Fruit fly (Drosophila melanogaster) whole organism, embryonic: ENCODE measurements around the gene CG4465.

ENCODE experiments used
- Asciz ChIP-seq: fragments of 200-800 bp; sonication (Bioruptor generic); optimal IDR thresholded peaks from 2 replicates; lab custom pipeline; 2017; ENCODE audit warnings: missing biosample characterization, mild to moderate bottlenecking, missing genetic modification characterization, missing genetic modification reagents
- Atf3 ChIP-seq: fragments of 200-800 bp; sonication (Bioruptor generic); optimal IDR thresholded peaks from 3 replicates; lab custom pipeline; 2016; ENCODE audit warnings: missing biosample characterization, missing genetic modification characterization
- CG10147 ChIP-seq: fragments of 200-800 bp; sonication (Bioruptor generic); optimal IDR thresholded peaks from 2 replicates; lab custom pipeline; 2019; ENCODE audit warnings: missing biosample characterization, mild to moderate bottlenecking, missing genetic modification characterization, moderate library complexity
- CG11398 ChIP-seq: fragments of 200-800 bp; sonication (Bioruptor generic); optimal IDR thresholded peaks from 2 replicates; lab custom pipeline; 2016; ENCODE audit warnings: missing biosample characterization, missing genetic modification characterization
- CG11696 ChIP-seq: fragments of 200-800 bp; sonication (Bioruptor generic); IDR thresholded peaks from 2 replicates; pipeline ENCODE4 v1.3.6; 2022; ENCODE audit warnings: missing biosample characterization, missing genetic modification characterization
- CG11723 ChIP-seq: fragments of 200-800 bp; sonication (Bioruptor generic); optimal IDR thresholded peaks from 2 replicates; lab custom pipeline; 2017; ENCODE audit warnings: missing biosample characterization, mild to moderate bottlenecking, missing genetic modification characterization
- CG12744 ChIP-seq: fragments of 200-800 bp; sonication (Bioruptor generic); optimal IDR thresholded peaks from 2 replicates; lab custom pipeline; 2016; ENCODE audit warnings: missing biosample characterization, missing genetic modification characterization
- CG13775 ChIP-seq: fragments of 200-800 bp; sonication (Bioruptor generic); optimal IDR thresholded peaks from 3 replicates; lab custom pipeline; 2017; ENCODE audit warnings: missing biosample characterization, mild to moderate bottlenecking, missing genetic modification characterization
- CG15011 ChIP-seq: fragments of 200-800 bp; sonication (Bioruptor generic); optimal IDR thresholded peaks from 3 replicates; lab custom pipeline; 2018; ENCODE audit warnings: missing biosample characterization, mild to moderate bottlenecking, missing genetic modification characterization
- CG15601 ChIP-seq: fragments of 200-800 bp; sonication (Bioruptor generic); optimal IDR thresholded peaks from 3 replicates; lab custom pipeline; 2019; ENCODE audit warnings: missing biosample characterization, mild to moderate bottlenecking, missing genetic modification characterization, moderate library complexity
- CG16779 ChIP-seq: fragments of 200-800 bp; sonication (Bioruptor generic); IDR thresholded peaks from 2 replicates; pipeline ENCODE4 v1.3.6; 2022; ENCODE audit warnings: missing biosample characterization, missing genetic modification characterization
- CG17361 ChIP-seq: fragments of 200-800 bp; sonication (Bioruptor generic); IDR thresholded peaks from 3 replicates; pipeline ENCODE4 v1.3.6; 2022; ENCODE audit warnings: missing biosample characterization, missing genetic modification characterization
- CG17912 ChIP-seq: fragments of 200-800 bp; sonication (Bioruptor generic); optimal IDR thresholded peaks from 2 replicates; lab custom pipeline; 2018; ENCODE audit warnings: missing biosample characterization, mild to moderate bottlenecking, missing genetic modification characterization
- CG18011 ChIP-seq: fragments of 200-800 bp; sonication (Bioruptor generic); optimal IDR thresholded peaks from 2 replicates; lab custom pipeline; 2017; ENCODE audit warnings: missing biosample characterization, missing genetic modification characterization, mild to moderate bottlenecking, moderate library complexity, missing genotype
- CG2202 ChIP-seq: fragments of 200-800 bp; sonication (Bioruptor generic); optimal IDR thresholded peaks from 2 replicates; lab custom pipeline; 2018; ENCODE audit warnings: missing biosample characterization, mild to moderate bottlenecking, missing genetic modification characterization
- CG3065 ChIP-seq: fragments of 200-800 bp; sonication (Bioruptor generic); optimal IDR thresholded peaks from 2 replicates; lab custom pipeline; 2016; ENCODE audit warnings: missing biosample characterization, missing genetic modification characterization
- CG31388 ChIP-seq: fragments of 200-800 bp; sonication (Bioruptor generic); optimal IDR thresholded peaks from 2 replicates; lab custom pipeline; 2016; ENCODE audit warnings: missing biosample characterization, missing genetic modification characterization
- CG4617 ChIP-seq: fragments of 200-800 bp; sonication (Bioruptor generic); optimal IDR thresholded peaks from 3 replicates; lab custom pipeline; 2016; ENCODE audit warnings: missing biosample characterization, missing genetic modification characterization, borderline replicate concordance
- CG4707 ChIP-seq: fragments of 200-800 bp; sonication (Bioruptor generic); optimal IDR thresholded peaks from 2 replicates; lab custom pipeline; 2018; ENCODE audit warnings: missing biosample characterization, mild to moderate bottlenecking, missing genetic modification characterization, moderate library complexity
- CG6765 ChIP-seq: fragments of 200-800 bp; sonication (Bioruptor generic); optimal IDR thresholded peaks from 3 replicates; lab custom pipeline; 2017; ENCODE audit warnings: missing biosample characterization, mild to moderate bottlenecking, missing genetic modification characterization
- CG8281 ChIP-seq: fragments of 200-800 bp; sonication (Bioruptor generic); optimal IDR thresholded peaks from 2 replicates; lab custom pipeline; 2018; ENCODE audit warnings: missing biosample characterization, mild to moderate bottlenecking, missing genetic modification characterization, moderate library complexity
- CG8388 ChIP-seq: fragments of 200-800 bp; sonication (Bioruptor generic); optimal IDR thresholded peaks from 2 replicates; lab custom pipeline; 2019; ENCODE audit warnings: missing biosample characterization, mild to moderate bottlenecking, missing genetic modification characterization, moderate library complexity
- CG9817 ChIP-seq: fragments of 200-800 bp; sonication (Bioruptor generic); optimal IDR thresholded peaks from 2 replicates; lab custom pipeline; 2018; ENCODE audit warnings: missing biosample characterization, mild to moderate bottlenecking, missing genetic modification characterization, moderate library complexity
- E2f1 ChIP-seq: fragments of 200-800 bp; sonication (Bioruptor generic); IDR thresholded peaks from 2 replicates; pipeline ENCODE4 v1.3.6; 2022; ENCODE audit warnings: missing biosample characterization, missing genetic modification characterization
- Fer2 ChIP-seq: fragments of 200-800 bp; sonication (Bioruptor generic); optimal IDR thresholded peaks from 2 replicates; lab custom pipeline; 2018; ENCODE audit warnings: missing biosample characterization, mild to moderate bottlenecking, missing genetic modification characterization, moderate library complexity
- H15 ChIP-seq: fragments of 200-800 bp; sonication (Bioruptor generic); IDR thresholded peaks from 3 replicates; pipeline ENCODE4 v1.3.6; 2022; ENCODE audit warnings: missing biosample characterization, missing genetic modification characterization
- H2.0 ChIP-seq: fragments of 200-800 bp; sonication (Bioruptor generic); IDR thresholded peaks from 2 replicates; pipeline ENCODE4 v1.3.6; 2022; ENCODE audit warnings: missing biosample characterization, missing genetic modification characterization
- HHEX ChIP-seq: fragments of 200-800 bp; sonication (Bioruptor generic); optimal IDR thresholded peaks from 3 replicates; lab custom pipeline; 2017; ENCODE audit warnings: missing biosample characterization, mild to moderate bottlenecking, missing genetic modification characterization, missing genetic modification reagents
- PHDP ChIP-seq: fragments of 200-800 bp; sonication (Bioruptor generic); optimal IDR thresholded peaks from 3 replicates; lab custom pipeline; 2018; ENCODE audit warnings: missing biosample characterization, mild to moderate bottlenecking, missing genetic modification characterization, moderate library complexity
- Pdp1 ChIP-seq, 2 experiments: fragments of 200-800 bp; sonication (Bioruptor generic); optimal IDR thresholded peaks; 3 replicates each; lab custom pipeline; 2016; ENCODE audit warnings: missing biosample characterization in 2 of 2, missing genetic modification characterization in 2 of 2, mild to moderate bottlenecking in 1 of 2, moderate library complexity in 1 of 2
- Rfx ChIP-seq: fragments of 200-800 bp; sonication (Bioruptor generic); IDR thresholded peaks from 2 replicates; pipeline ENCODE4 v1.3.6; 2022; ENCODE audit warnings: missing biosample characterization, missing genetic modification characterization
- Sox102F ChIP-seq: fragments of 200-800 bp; sonication (Bioruptor generic); optimal IDR thresholded peaks from 2 replicates; lab custom pipeline; 2018; ENCODE audit warnings: missing biosample characterization, mild to moderate bottlenecking, missing genetic modification characterization, moderate library complexity
- Spps ChIP-seq: fragments of 200-800 bp; sonication (Bioruptor generic); optimal IDR thresholded peaks from 2 replicates; lab custom pipeline; 2018; ENCODE audit warnings: missing biosample characterization, mild to moderate bottlenecking, missing genetic modification characterization
- Trl ChIP-seq, 3 experiments: fragments of >200 bp in 2 of 3; fragments of 200-800 bp in 1 of 3; sonication (Bioruptor generic) in 1 of 3; optimal IDR thresholded peaks; 2 replicates in 1 of 3; 3 replicates in 2 of 3; lab custom pipeline; 2016 to 2017; ENCODE audit warnings: missing biosample characterization in 1 of 3, missing genetic modification characterization in 1 of 3
- abd-A ChIP-seq: fragments of 200-800 bp; sonication (Bioruptor generic); optimal IDR thresholded peaks from 3 replicates; lab custom pipeline; 2019; ENCODE audit warnings: missing biosample characterization, mild to moderate bottlenecking, missing genetic modification characterization, moderate library complexity
- bcd ChIP-seq: fragments of 200-800 bp; sonication (Bioruptor generic); optimal IDR thresholded peaks from 2 replicates; lab custom pipeline; 2017; ENCODE audit warnings: missing biosample characterization, mild to moderate bottlenecking, missing genetic modification characterization
- br ChIP-seq: fragments of >200 bp; optimal IDR thresholded peaks from 2 replicates; lab custom pipeline; 2017
- cg ChIP-seq: fragments of 200-800 bp; sonication (Bioruptor generic); optimal IDR thresholded peaks from 3 replicates; lab custom pipeline; 2019; ENCODE audit warnings: missing biosample characterization, mild to moderate bottlenecking, missing genetic modification characterization, moderate library complexity
- crc ChIP-seq: fragments of 200-800 bp; sonication (Bioruptor generic); optimal IDR thresholded peaks from 2 replicates; lab custom pipeline; 2016; ENCODE audit warnings: missing biosample characterization, missing genetic modification characterization
- dati ChIP-seq: fragments of 200-800 bp; sonication (Bioruptor generic); IDR thresholded peaks from 2 replicates; pipeline ENCODE4 v1.3.6; 2022; ENCODE audit warnings: missing biosample characterization, missing genetic modification characterization
- dmrt11E ChIP-seq: fragments of 200-800 bp; sonication (Bioruptor generic); optimal IDR thresholded peaks from 3 replicates; lab custom pipeline; 2018; ENCODE audit warnings: missing biosample characterization, mild to moderate bottlenecking, missing genetic modification characterization, moderate library complexity
- emc ChIP-seq: fragments of 200-800 bp; sonication (Bioruptor generic); optimal IDR thresholded peaks from 2 replicates; lab custom pipeline; 2016; ENCODE audit warnings: missing biosample characterization, missing genetic modification characterization
- fd64A ChIP-seq: fragments of 200-800 bp; sonication (Bioruptor generic); optimal IDR thresholded peaks from 3 replicates; lab custom pipeline; 2018; ENCODE audit warnings: missing biosample characterization, mild to moderate bottlenecking, missing genetic modification characterization
- lola ChIP-seq, 3 experiments: fragments of >200 bp in 2 of 3; fragments of 200-800 bp in 1 of 3; sonication (Bioruptor generic) in 1 of 3; optimal IDR thresholded peaks; 2 replicates each; lab custom pipeline; 2017 to 2019; ENCODE audit warnings: missing biosample characterization in 3 of 3, missing genetic modification characterization in 3 of 3, mild to moderate bottlenecking in 1 of 3, moderate library complexity in 1 of 3
- org-1 ChIP-seq: fragments of 200-800 bp; sonication (Bioruptor generic); optimal IDR thresholded peaks from 2 replicates; lab custom pipeline; 2017; ENCODE audit warnings: missing biosample characterization, missing genetic modification characterization
- pros ChIP-seq: fragments of 200-800 bp; sonication (Bioruptor generic); optimal IDR thresholded peaks from 3 replicates; lab custom pipeline; 2019; ENCODE audit warnings: missing biosample characterization, mild to moderate bottlenecking, missing genetic modification characterization, moderate library complexity
- sens-2 ChIP-seq: fragments of 200-800 bp; sonication (Bioruptor generic); IDR thresholded peaks from 2 replicates; pipeline ENCODE4 v1.3.6; 2022; ENCODE audit warnings: missing biosample characterization, missing genetic modification characterization
- slbo ChIP-seq: fragments of 200-800 bp; sonication (Bioruptor generic); IDR thresholded peaks from 2 replicates; pipeline ENCODE4 v1.3.6; 2022; ENCODE audit warnings: missing biosample characterization, missing genetic modification characterization
- unpg ChIP-seq: fragments of 200-800 bp; sonication (Bioruptor generic); optimal IDR thresholded peaks from 3 replicates; lab custom pipeline; 2018; ENCODE audit warnings: missing biosample characterization, mild to moderate bottlenecking, missing genetic modification characterization, moderate library complexity
- zen ChIP-seq: fragments of 200-800 bp; sonication (Bioruptor generic); optimal IDR thresholded peaks from 3 replicates; lab custom pipeline; 2018; ENCODE audit warnings: missing biosample characterization, mild to moderate bottlenecking, missing genetic modification characterization, moderate library complexity

The CG4465 gene

dm6 chr3R:19892046-19892445, 25.6 kb downstream of the CG4465 start (continued):
- TF ChIP-seq unpg (GFP tag; lab: Kevin White, UChicago) = peak; percentile 82
- peak; percentile 52 for TF ChIP-seq CG11723 (GFP tag; lab: Kevin White, UChicago)
- peak; percentile 54 for TF ChIP-seq CG6765 (GFP tag; lab: Kevin White, UChicago)
- peak; percentile 66 for TF ChIP-seq Sox102F (GFP tag; lab: Kevin White, UChicago)
- peak; percentile 68 for TF ChIP-seq CG11696 (GFP tag; lab: Robert Waterston, UW)
- peak; percentile 51 for TF ChIP-seq Spps (tag; lab: Kevin White, UChicago)
- TF ChIP-seq CG2202 (tag; lab: Kevin White, UChicago) = peak; percentile 13
- TF ChIP-seq Trl (optimal IDR thresholded peaks at IDR 0.05; lab: Kevin White, UChicago) = no peak
- peak; percentile 78 for TF ChIP-seq Trl (GFP tag; optimal IDR thresholded peaks at IDR 0.05; lab: Kevin White, UChicago)
- peak; percentile 69 for TF ChIP-seq slbo (GFP tag; lab: Robert Waterston, UW)
- TF ChIP-seq CG4707 (GFP tag; lab: Kevin White, UChicago) = peak; percentile 46
- no peak for TF ChIP-seq zen (tag; lab: Kevin White, UChicago)
- peak; percentile 63 for TF ChIP-seq CG10147
- TF ChIP-seq Fer2 (tag; lab: Kevin White, UChicago) = peak; percentile 17
- TF ChIP-seq CG18011 (GFP tag; lab: Kevin White, UChicago) = no peak
- TF ChIP-seq dati (GFP tag; lab: Robert Waterston, UW) = peak; percentile 28; the same call in 1 of the 2 replicates
- peak; percentile 77 for TF ChIP-seq HHEX (GFP tag; lab: Kevin White, UChicago)
- no peak for TF ChIP-seq cg (GFP tag; lab: Kevin White, UChicago)
- peak; percentile 55; the same call in 1 of the 2 replicates for TF ChIP-seq sens-2
- TF ChIP-seq CG11398 (GFP tag; lab: Kevin White, UChicago) = peak; percentile 41
- TF ChIP-seq pros (GFP tag; lab: Kevin White, UChicago) = no peak
- TF ChIP-seq emc (GFP tag; lab: Kevin White, UChicago) = peak; percentile 58
- TF ChIP-seq dmrt11E = peak; percentile 60
- peak; percentile 14 for TF ChIP-seq CG17912
- no peak for TF ChIP-seq CG4617 (GFP tag; lab: Kevin White, UChicago)
- TF ChIP-seq CG16779 (GFP tag; lab: Robert Waterston, UW) = no peak
- peak; percentile 71 for TF ChIP-seq E2f1 (GFP tag; lab: Robert Waterston, UW)
- peak; percentile 81 to 85 for TF ChIP-seq Pdp1 (GFP tag; optimal IDR thresholded peaks at IDR 0.05; lab: Kevin White, UChicago)
- TF ChIP-seq crc (GFP tag; lab: Kevin White, UChicago) = peak; percentile 51
- peak; percentile 50 for TF ChIP-seq CG8281 (tag; lab: Kevin White, UChicago)
- no peak for TF ChIP-seq CG3065 (GFP tag; lab: Kevin White, UChicago)
- TF ChIP-seq H15 (GFP tag; lab: Robert Waterston, UW) = peak; percentile 68
- TF ChIP-seq PHDP = peak; percentile 71
- peak; percentile 32 for TF ChIP-seq Atf3 (GFP tag; lab: Kevin White, UChicago)
- TF ChIP-seq org-1 (GFP tag; lab: Kevin White, UChicago) = peak; percentile 69
- peak; percentile 45 for TF ChIP-seq CG15601 (tag; lab: Kevin White, UChicago)
- TF ChIP-seq br (lab: Kevin White, UChicago) = no peak
- TF ChIP-seq CG31388 (GFP tag; lab: Kevin White, UChicago) = no peak
- peak in 1 of 3 experiments; percentile 37 for TF ChIP-seq lola (GFP tag; optimal IDR thresholded peaks at IDR 0.05; lab: Kevin White, UChicago)
- peak; percentile 63; the same call in 1 of the 2 replicates for TF ChIP-seq H2.0 (GFP tag; lab: Robert Waterston, UW)
- TF ChIP-seq abd-A = no peak
- peak; percentile 43 for TF ChIP-seq CG15011 (GFP tag; lab: Kevin White, UChicago)
- TF ChIP-seq CG13775 (GFP tag; lab: Kevin White, UChicago) = peak; percentile 41
- TF ChIP-seq bcd (GFP tag; lab: Kevin White, UChicago) = peak; percentile 68
- TF ChIP-seq CG9817 = peak; percentile 72
- peak; percentile 85 for TF ChIP-seq Rfx (GFP tag; lab: Robert Waterston, UW)
- peak; percentile 61 for TF ChIP-seq CG8388
- TF ChIP-seq Asciz = peak; percentile 63
- TF ChIP-seq CG12744 (GFP tag; lab: Kevin White, UChicago) = peak; percentile 31
- peak; percentile 84 for TF ChIP-seq CG17361 (GFP tag; lab: Robert Waterston, UW)
- TF ChIP-seq fd64A (GFP tag; lab: Kevin White, UChicago) = peak; percentile 47
